Fruit fly (Drosophila melanogaster): ENCODE measurements around the gene CG11444.
A peak's percentile ranks its signal among the peaks of the same experiment; 100 is the strongest.

The CG11444 gene

dm6 chrX:4529909-4530308, 24.3 kb downstream of the CG11444 start, which contains the start of gene CG3556 (continued):
- peak; percentile 52; the same call in 1 of the 3 replicates for TF ChIP-seq hb (GFP tag; IDR thresholded peaks at IDR 0.05; ENCODE audit: partially characterized antibody)
- peak; percentile 37 for TF ChIP-seq CG3163 (GFP tag; optimal IDR thresholded peaks at IDR 0.05)
- peak; percentile 52 for TF ChIP-seq BEAF-32 (GFP tag; optimal IDR thresholded peaks at IDR 0.05)
- TF ChIP-seq gem (tag; optimal IDR thresholded peaks at IDR 0.05): no peak
- TF ChIP-seq dpn (GFP tag; optimal IDR thresholded peaks at IDR 0.05): peak; percentile 37 to 42
- TF ChIP-seq Nf-YB (GFP tag; optimal IDR thresholded peaks at IDR 0.05): peak; percentile 22
- TF ChIP-seq Ravus (GFP tag; IDR thresholded peaks at IDR 0.05): no peak
- TF ChIP-seq CG17359 (tag; optimal IDR thresholded peaks at IDR 0.05): peak; percentile 32
- peak; percentile 36 for TF ChIP-seq her (GFP tag; optimal IDR thresholded peaks at IDR 0.05)
- peak; percentile 58; the same call in 2 of the 4 replicates for TF ChIP-seq Dll (GFP tag; IDR thresholded peaks at IDR 0.05; ENCODE audit: partially characterized antibody)
- peak; percentile 33 for TF ChIP-seq CG4854 (GFP tag; optimal IDR thresholded peaks at IDR 0.05)
- no peak for TF ChIP-seq B-H2 (GFP tag; optimal IDR thresholded peaks at IDR 0.05)
- no peak for TF ChIP-seq al (GFP tag; IDR thresholded peaks at IDR 0.05)
- no peak for TF ChIP-seq Fer3 (tag; optimal IDR thresholded peaks at IDR 0.05)
- TF ChIP-seq CG10462 (GFP tag; optimal IDR thresholded peaks at IDR 0.05): no peak
- TF ChIP-seq CG2129 (GFP tag; IDR thresholded peaks at IDR 0.05; ENCODE audit: partially characterized antibody): no peak
- peak; percentile 52 for TF ChIP-seq Scr (GFP tag; IDR thresholded peaks at IDR 0.05; ENCODE audit: partially characterized antibody)
- peak; percentile 32 for TF ChIP-seq nmo (GFP tag; optimal IDR thresholded peaks at IDR 0.05)
- peak; percentile 65; the same call in 2 of the 3 replicates for TF ChIP-seq CG34224 (GFP tag; IDR thresholded peaks at IDR 0.05; ENCODE audit: partially characterized antibody)
- TF ChIP-seq Nf-YA (GFP tag; IDR thresholded peaks at IDR 0.05): no peak
- no peak for TF ChIP-seq aop (GFP tag; IDR thresholded peaks at IDR 0.05)
- no peak for TF ChIP-seq Dek (tag; optimal IDR thresholded peaks at IDR 0.05)
- TF ChIP-seq CG4404 (GFP tag; IDR thresholded peaks at IDR 0.05): no peak
- TF ChIP-seq Atf6 (GFP tag; IDR thresholded peaks at IDR 0.05): 0 out of 2 replicates have a peak, but pooled peaks have one; percentile 30
- no peak for TF ChIP-seq CG10274 (GFP tag; optimal IDR thresholded peaks at IDR 0.05)
- no peak for TF ChIP-seq tio (GFP tag; optimal IDR thresholded peaks at IDR 0.05)
- no peak for TF ChIP-seq gt (GFP tag; IDR thresholded peaks at IDR 0.05)
- TF ChIP-seq Awh (GFP tag; IDR thresholded peaks at IDR 0.05): 0 out of 2 replicates have a peak, but pooled peaks have one; percentile 17
- TF ChIP-seq tgo (GFP tag; IDR thresholded peaks at IDR 0.05): peak; percentile 38; the same call in 1 of the 3 replicates
- TF ChIP-seq lmd (GFP tag; IDR thresholded peaks at IDR 0.05): no peak; the same call in 1 of the 2 replicates
- TF ChIP-seq CG31388 (GFP tag; optimal IDR thresholded peaks at IDR 0.05): no peak
- peak; percentile 78 for TF ChIP-seq CG13287 (GFP tag; IDR thresholded peaks at IDR 0.05; ENCODE audit: partially characterized antibody)
- TF ChIP-seq CG2116 (GFP tag; optimal IDR thresholded peaks at IDR 0.05): peak; percentile 99
- no peak for TF ChIP-seq Spps (tag; optimal IDR thresholded peaks at IDR 0.05)
- TF ChIP-seq CG6272 (GFP tag; IDR thresholded peaks at IDR 0.05): peak; percentile 39; the same call in 1 of the 2 replicates
- TF ChIP-seq Sox102F (GFP tag; optimal IDR thresholded peaks at IDR 0.05): no peak
- TF ChIP-seq CG31441 (GFP tag; IDR thresholded peaks at IDR 0.05): no peak
- no peak for TF ChIP-seq H2.0 (GFP tag; IDR thresholded peaks at IDR 0.05)
- TF ChIP-seq CG9437 (GFP tag; optimal IDR thresholded peaks at IDR 0.05): no peak
- peak; percentile 3 for TF ChIP-seq CG15696 (tag; optimal IDR thresholded peaks at IDR 0.05)
- peak; percentile 74 for TF ChIP-seq bbx (GFP tag; IDR thresholded peaks at IDR 0.05; ENCODE audit: partially characterized antibody)
- TF ChIP-seq CG1603 (tag; optimal IDR thresholded peaks at IDR 0.05): no peak
- no peak for TF ChIP-seq chn (GFP tag; optimal IDR thresholded peaks at IDR 0.05)
- TF ChIP-seq peb (GFP tag; IDR thresholded peaks at IDR 0.05): 0 out of 2 replicates have a peak, but pooled peaks have one; percentile 22
- no peak for TF ChIP-seq CG8478 (optimal IDR thresholded peaks at IDR 0.05)
- no peak for TF ChIP-seq repo (GFP tag; optimal IDR thresholded peaks at IDR 0.05)
- TF ChIP-seq CG18476 (GFP tag; optimal IDR thresholded peaks at IDR 0.05): no peak
- TF ChIP-seq E2f2 (GFP tag; IDR thresholded peaks at IDR 0.05): peak; percentile 94
- TF ChIP-seq CG4730 (GFP tag; IDR thresholded peaks at IDR 0.05): no peak
- no peak for TF ChIP-seq Dad (GFP tag; optimal IDR thresholded peaks at IDR 0.05)

Data from whole organism, embryonic.